Worm (Caenorhabditis elegans): ENCODE measurements around the gene T25B2.4.

Gene T25B2.4

ce11 chrX:6134423-6134822 lies 43.6 kb upstream of the T25B2.4 start:
- no peak for TF ChIP-seq lin-11 (tag; optimal IDR thresholded peaks at IDR 0.05)
- no peak for TF ChIP-seq ama-1 (optimal IDR thresholded peaks at IDR 0.05)
- no peak for TF ChIP-seq unc-86 (tag; optimal IDR thresholded peaks at IDR 0.05)
- no peak for TF ChIP-seq pag-3 (tag; optimal IDR thresholded peaks at IDR 0.05; ENCODE audit: borderline replicate concordance)
- peak; percentile 58 for TF ChIP-seq mec-3 (tag; optimal IDR thresholded peaks at IDR 0.05; ENCODE audit: borderline replicate concordance)
- peak; percentile 66 for TF ChIP-seq hlh-6 (tag; optimal IDR thresholded peaks at IDR 0.05)
- TF ChIP-seq fkh-10 (GFP tag; optimal IDR thresholded peaks at IDR 0.05): no peak
- peak; percentile 52 for TF ChIP-seq tbx-2 (tag; optimal IDR thresholded peaks at IDR 0.05)
- TF ChIP-seq elt-2 (tag; optimal IDR thresholded peaks at IDR 0.05): no peak
- no peak for TF ChIP-seq pax-1 (tag; optimal IDR thresholded peaks at IDR 0.05)
- TF ChIP-seq ceh-24 (tag; optimal IDR thresholded peaks at IDR 0.05): no peak
- TF ChIP-seq dmd-4 (tag; optimal IDR thresholded peaks at IDR 0.05; ENCODE audit: borderline replicate concordance): no peak
- peak; percentile 36 for TF ChIP-seq ceh-14 (tag; optimal IDR thresholded peaks at IDR 0.05)
- TF ChIP-seq pha-4 (tag; optimal IDR thresholded peaks at IDR 0.05): no peak
- TF ChIP-seq nfya-1 (tag; optimal IDR thresholded peaks at IDR 0.05): peak; percentile 6
- no peak for TF ChIP-seq C38D4.7 (GFP tag; optimal IDR thresholded peaks at IDR 0.05)
- TF ChIP-seq ttx-3 (tag; optimal IDR thresholded peaks at IDR 0.05): no peak
- TF ChIP-seq eyg-1 (tag; optimal IDR thresholded peaks at IDR 0.05): no peak
- TF ChIP-seq rnt-1 (tag; optimal IDR thresholded peaks at IDR 0.05): no peak
- TF ChIP-seq ref-2 (tag; optimal IDR thresholded peaks at IDR 0.05): peak; percentile 39
- no peak for TF ChIP-seq unc-55 (GFP tag; optimal IDR thresholded peaks at IDR 0.05)
- TF ChIP-seq pqm-1 (tag; optimal IDR thresholded peaks at IDR 0.05): peak; percentile 15
- no peak for TF ChIP-seq ceh-30 (tag; optimal IDR thresholded peaks at IDR 0.05)
- no peak for TF ChIP-seq ceh-9 (tag; optimal IDR thresholded peaks at IDR 0.05)
- no peak for TF ChIP-seq ceh-6 (GFP tag; optimal IDR thresholded peaks at IDR 0.05)
- TF ChIP-seq nhr-11 (tag; optimal IDR thresholded peaks at IDR 0.05): no peak
- no peak for TF ChIP-seq ceh-48 (tag; optimal IDR thresholded peaks at IDR 0.05)
- no peak for TF ChIP-seq npax-4 (tag; optimal IDR thresholded peaks at IDR 0.05)
- TF ChIP-seq ceh-22 (tag; optimal IDR thresholded peaks at IDR 0.05): no peak
- TF ChIP-seq ztf-16 (tag; optimal IDR thresholded peaks at IDR 0.05): no peak
- no peak for TF ChIP-seq sox-4 (tag; optimal IDR thresholded peaks at IDR 0.05)
- TF ChIP-seq odd-2 (tag; optimal IDR thresholded peaks at IDR 0.05): no peak
- TF ChIP-seq pat-9 (tag; optimal IDR thresholded peaks at IDR 0.05): no peak
- TF ChIP-seq K09A11.1 (tag; optimal IDR thresholded peaks at IDR 0.05; ENCODE audit: insufficient read depth): no peak
- TF ChIP-seq ceh-34 (tag; optimal IDR thresholded peaks at IDR 0.05): peak; percentile 40
- no peak for TF ChIP-seq T23F11.4 (GFP tag; optimal IDR thresholded peaks at IDR 0.05)
- no peak for TF ChIP-seq elt-4 (tag; optimal IDR thresholded peaks at IDR 0.05)
- TF ChIP-seq K02D7.2 (tag; optimal IDR thresholded peaks at IDR 0.05): no peak
- TF ChIP-seq sox-2 (GFP tag; IDR thresholded peaks at IDR 0.05): no peak
- TF ChIP-seq ceh-31 (tag; optimal IDR thresholded peaks at IDR 0.05): peak; percentile 56
- peak; percentile 70 for TF ChIP-seq ceh-19 (GFP tag; optimal IDR thresholded peaks at IDR 0.05)
- TF ChIP-seq hlh-30 (tag; optimal IDR thresholded peaks at IDR 0.05; ENCODE audit: insufficient read depth): no peak
- no peak for TF ChIP-seq madf-2 (tag; optimal IDR thresholded peaks at IDR 0.05)
- TF ChIP-seq zip-5 (tag; optimal IDR thresholded peaks at IDR 0.05): no peak
- no peak for TF ChIP-seq pha-2 (tag; optimal IDR thresholded peaks at IDR 0.05)
- no peak for TF ChIP-seq unc-3 (GFP tag; conservative IDR thresholded peaks at IDR 0.05)
- TF ChIP-seq unc-3 (tag; optimal IDR thresholded peaks at IDR 0.05): peak; percentile 43
- no peak for TF ChIP-seq dve-1 (tag; optimal IDR thresholded peaks at IDR 0.05)
- no peak for TF ChIP-seq hlh-13 (GFP tag; optimal IDR thresholded peaks at IDR 0.05)
- TF ChIP-seq Y22D7AL.16 (tag; optimal IDR thresholded peaks at IDR 0.05): no peak
- TF ChIP-seq unc-42 (tag; optimal IDR thresholded peaks at IDR 0.05): peak; percentile 48
- TF ChIP-seq nhr-232 (tag; optimal IDR thresholded peaks at IDR 0.05): no peak
- no peak for TF ChIP-seq ahr-1 (tag; optimal IDR thresholded peaks at IDR 0.05)
- TF ChIP-seq lim-6 (tag; optimal IDR thresholded peaks at IDR 0.05): no peak
